Worm (Caenorhabditis elegans): ENCODE results near the gene Y51A2A.6.

Gene Y51A2A.6

ce11 chrV:18350046-18350445 is 47.5 kb downstream of the Y51A2A.6 start, which contains the start of gene C08E8.3:
C08E8.3 (plus strand) TSS chrV:18350129.
- TF ChIP-seq ZK546.5 (tag; optimal IDR thresholded peaks at IDR 0.05) (no peak), nhr-67 (tag; optimal IDR thresholded peaks at IDR 0.05) (no peak), fkh-2 (tag; optimal IDR thresholded peaks at IDR 0.05) (no peak), egl-5 (tag; optimal IDR thresholded peaks at IDR 0.05) (no peak), lin-15B (tag; optimal IDR thresholded peaks at IDR 0.05) (no peak), nhr-28 (tag; optimal IDR thresholded peaks at IDR 0.05) (no peak), nhr-11 (tag; optimal IDR thresholded peaks at IDR 0.05) (no peak), ceh-9 (tag; optimal IDR thresholded peaks at IDR 0.05) (no peak), elt-3 (tag; optimal IDR thresholded peaks at IDR 0.05) (no peak), lsy-12 (tag; optimal IDR thresholded peaks at IDR 0.05) (no peak), fkh-10 (GFP tag; optimal IDR thresholded peaks at IDR 0.05) (no peak), unc-39 (tag; optimal IDR thresholded peaks at IDR 0.05) (no peak), nfya-1 (tag; optimal IDR thresholded peaks at IDR 0.05; ENCODE audit: insufficient read depth) (no peak), skn-1 (tag; optimal IDR thresholded peaks at IDR 0.05) (no peak), lin-39 (tag; optimal IDR thresholded peaks at IDR 0.05) (no peak)

ce11 chrV:18350721-18351120 is 48.2 kb downstream of the Y51A2A.6 start, which contains the start of gene C08E8.11:
C08E8.11 (plus strand) TSS chrV:18351021.
- TF ChIP-seq elt-3 (tag; optimal IDR thresholded peaks at IDR 0.05) (no peak), ceh-16 (tag; optimal IDR thresholded peaks at IDR 0.05) (no peak), ztf-4 (tag; optimal IDR thresholded peaks at IDR 0.05) (no peak), fkh-2 (tag; optimal IDR thresholded peaks at IDR 0.05) (no peak), fos-1 (tag; optimal IDR thresholded peaks at IDR 0.05) (no peak), nhr-11 (tag; optimal IDR thresholded peaks at IDR 0.05) (no peak), nhr-23 (tag; optimal IDR thresholded peaks at IDR 0.05) (no peak), nfya-1 (tag; optimal IDR thresholded peaks at IDR 0.05; ENCODE audit: insufficient read depth) (no peak), zag-1 (tag; optimal IDR thresholded peaks at IDR 0.05) (no peak), nhr-76 (tag; optimal IDR thresholded peaks at IDR 0.05) (no peak), tbx-2 (tag; optimal IDR thresholded peaks at IDR 0.05) (no peak), jun-1 (tag; optimal IDR thresholded peaks at IDR 0.05) (no peak), R02D3.7 (tag; optimal IDR thresholded peaks at IDR 0.05) (no peak), ZK546.5 (tag; optimal IDR thresholded peaks at IDR 0.05) (no peak), unc-62 (GFP tag; optimal IDR thresholded peaks at IDR 0.05) (no peak), nhr-25 (tag; optimal IDR thresholded peaks at IDR 0.05) (no peak)

Data from whole organism, L3 larva.